Worm (Caenorhabditis elegans): Measurements from ENCODE around the gene ZK643.5.

ZK643.5 gene

DNA sequence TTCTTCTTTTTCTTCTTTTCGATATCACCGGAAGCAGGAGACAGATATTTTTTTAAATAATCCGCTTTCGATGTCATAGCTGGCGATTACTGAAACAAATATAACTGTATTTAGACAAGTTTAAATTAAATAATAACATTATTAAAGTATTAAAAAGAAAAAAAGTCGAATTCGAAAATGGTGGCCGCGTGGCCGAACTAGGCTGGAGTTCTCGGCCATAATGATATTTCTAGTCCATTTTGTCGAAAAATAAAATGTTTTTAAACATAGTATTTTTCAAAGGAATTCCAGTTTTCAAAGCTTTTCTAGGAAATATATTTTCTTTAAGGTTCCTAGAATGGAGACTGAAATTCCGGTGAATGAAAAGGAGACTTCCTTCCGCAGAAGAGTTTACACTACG, 11.6 kb upstream of the ZK643.5 start, which contains the start of the genes bud-13 and rpap-2:
Gene bud-13 (minus strand): TSS at position 89 of the 400 bp plus-strand sequence.
Gene rpap-2 (plus strand): TSS at position 329 of the 400 bp plus-strand sequence.
- no peak for TF ChIP-seq fkh-6 (tag; optimal IDR thresholded peaks at IDR 0.05)
- TF ChIP-seq ceh-19 (GFP tag; optimal IDR thresholded peaks at IDR 0.05) = no peak
- TF ChIP-seq tbx-2 (tag; optimal IDR thresholded peaks at IDR 0.05) = peak; percentile 36
- no peak for TF ChIP-seq hlh-15 (tag; optimal IDR thresholded peaks at IDR 0.05)
- no peak for TF ChIP-seq ref-2 (tag; optimal IDR thresholded peaks at IDR 0.05)
- TF ChIP-seq nfya-1 (tag; optimal IDR thresholded peaks at IDR 0.05) = no peak
- no peak for TF ChIP-seq F13H6.1 (tag; optimal IDR thresholded peaks at IDR 0.05)
- no peak for TF ChIP-seq lin-11 (tag; optimal IDR thresholded peaks at IDR 0.05)
- TF ChIP-seq Y22D7AL.16 (tag; optimal IDR thresholded peaks at IDR 0.05) = no peak
- TF ChIP-seq ceh-2 (tag; optimal IDR thresholded peaks at IDR 0.05) = peak; percentile 8
- TF ChIP-seq rnt-1 (tag; optimal IDR thresholded peaks at IDR 0.05) = no peak
- no peak for TF ChIP-seq pax-1 (tag; optimal IDR thresholded peaks at IDR 0.05)
- no peak for TF ChIP-seq C38D4.7 (GFP tag; optimal IDR thresholded peaks at IDR 0.05)
- no peak for TF ChIP-seq C08G9.2 (tag; optimal IDR thresholded peaks at IDR 0.05)
- TF ChIP-seq zip-5 (tag; optimal IDR thresholded peaks at IDR 0.05) = peak; percentile 15
- no peak for TF ChIP-seq ceh-45 (GFP tag; IDR thresholded peaks at IDR 0.05)
- TF ChIP-seq odd-2 (tag; optimal IDR thresholded peaks at IDR 0.05) = no peak
- no peak for TF ChIP-seq eyg-1 (tag; optimal IDR thresholded peaks at IDR 0.05)
- no peak for TF ChIP-seq ceh-18 (tag; optimal IDR thresholded peaks at IDR 0.05)
- TF ChIP-seq ahr-1 (tag; optimal IDR thresholded peaks at IDR 0.05) = no peak
- peak; percentile 46 for TF ChIP-seq ceh-31 (tag; optimal IDR thresholded peaks at IDR 0.05)
- TF ChIP-seq fax-1 (tag; optimal IDR thresholded peaks at IDR 0.05) = no peak
- TF ChIP-seq K02D7.2 (tag; optimal IDR thresholded peaks at IDR 0.05) = no peak
- TF ChIP-seq npax-4 (tag; optimal IDR thresholded peaks at IDR 0.05) = no peak
- no peak for TF ChIP-seq elt-4 (tag; optimal IDR thresholded peaks at IDR 0.05)
- peak; percentile 22 for TF ChIP-seq hlh-8 (tag; optimal IDR thresholded peaks at IDR 0.05)
- no peak for TF ChIP-seq pha-4 (tag; optimal IDR thresholded peaks at IDR 0.05)

DNA sequence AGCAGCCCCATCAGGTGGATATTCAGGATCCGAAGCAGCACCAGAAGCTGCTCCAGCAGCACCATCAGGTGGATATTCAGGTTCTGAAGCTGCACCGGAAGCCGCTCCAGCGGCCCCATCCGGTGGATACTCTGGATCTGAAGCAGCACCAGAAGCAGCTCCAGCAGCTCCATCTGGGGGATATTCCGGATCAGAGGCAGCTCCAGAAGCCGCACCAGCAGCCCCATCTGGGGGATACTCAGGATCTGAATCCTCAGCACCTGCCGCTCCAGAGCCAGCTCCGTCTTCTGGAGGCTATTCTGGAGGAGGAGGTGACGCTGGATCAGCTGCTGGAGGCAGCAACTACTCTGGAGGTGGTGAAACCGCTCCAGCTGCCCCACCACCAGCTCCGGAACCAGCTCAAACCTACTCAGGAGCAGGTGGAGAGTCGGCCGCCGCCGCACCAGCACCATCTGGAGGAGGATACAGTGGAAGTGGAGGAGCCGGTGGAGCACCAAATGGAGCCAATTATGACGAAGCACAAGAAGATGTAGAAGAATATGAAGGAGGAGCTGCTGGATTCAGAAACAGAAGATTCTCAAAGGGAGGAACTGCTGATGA, 8.8 kb upstream of the ZK643.5 start:
- TF ChIP-seq hlh-8 (tag; optimal IDR thresholded peaks at IDR 0.05) (no peak), dve-1 (tag; optimal IDR thresholded peaks at IDR 0.05) (peak; percentile 43)

DNA sequence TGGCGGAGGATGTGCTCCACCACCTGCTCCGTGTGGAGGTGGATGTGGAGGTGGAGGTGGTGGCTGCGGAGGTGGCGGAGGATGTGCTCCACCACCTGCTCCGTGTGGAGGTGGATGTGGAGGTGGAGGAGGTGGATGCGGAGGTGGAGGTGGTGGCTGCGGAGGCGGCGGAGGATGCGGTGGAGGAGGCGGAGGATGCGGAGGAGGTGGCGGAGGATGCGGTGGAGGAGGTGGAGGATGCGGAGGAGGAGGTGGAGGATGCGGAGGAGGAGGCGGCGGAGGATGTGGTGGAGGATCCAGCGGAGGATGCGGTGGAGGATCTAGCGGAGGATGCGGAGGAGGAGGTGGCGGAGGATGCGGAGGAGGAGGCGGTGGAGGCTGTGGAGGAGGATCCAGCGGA, 6.5 kb upstream of the ZK643.5 start:
- TF ChIP-seq tbx-7 (tag; optimal IDR thresholded peaks at IDR 0.05) (no peak), zip-5 (tag; optimal IDR thresholded peaks at IDR 0.05) (no peak), mec-3 (tag; optimal IDR thresholded peaks at IDR 0.05; ENCODE audit: borderline replicate concordance) (no peak), ama-1 (optimal IDR thresholded peaks at IDR 0.05) (no peak), madf-2 (tag; optimal IDR thresholded peaks at IDR 0.05) (no peak), pha-2 (tag; optimal IDR thresholded peaks at IDR 0.05) (no peak), pros-1 (tag; optimal IDR thresholded peaks at IDR 0.05) (no peak), T23F11.4 (GFP tag; optimal IDR thresholded peaks at IDR 0.05) (no peak), C08G9.2 (tag; optimal IDR thresholded peaks at IDR 0.05) (no peak), dve-1 (tag; optimal IDR thresholded peaks at IDR 0.05) (no peak), eyg-1 (tag; optimal IDR thresholded peaks at IDR 0.05) (no peak), sdc-2 (tag; optimal IDR thresholded peaks at IDR 0.05) (no peak), ceh-31 (tag; optimal IDR thresholded peaks at IDR 0.05) (no peak), ceh-45 (GFP tag; IDR thresholded peaks at IDR 0.05) (no peak), C38D4.7 (GFP tag; optimal IDR thresholded peaks at IDR 0.05) (no peak), pat-9 (tag; optimal IDR thresholded peaks at IDR 0.05) (no peak)

DNA sequence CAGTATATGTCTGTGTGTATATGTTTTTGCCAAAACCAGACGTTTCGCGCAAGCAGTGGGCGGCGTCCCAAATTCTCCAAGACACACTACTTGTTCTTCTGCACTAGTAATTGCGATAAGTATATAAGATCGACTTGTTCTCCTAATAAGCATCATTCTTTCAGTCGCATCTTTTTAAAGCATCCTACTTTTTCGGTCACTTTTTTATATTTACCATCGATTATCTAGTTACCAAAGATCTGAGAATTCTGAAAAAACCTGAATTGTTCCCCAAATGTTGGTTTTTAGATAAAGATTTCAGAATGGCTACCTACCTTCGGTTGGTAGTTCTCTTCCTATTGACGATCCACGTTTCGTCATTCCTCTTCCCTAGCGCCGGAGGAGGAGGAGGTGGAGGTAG, 6.0 kb upstream of the ZK643.5 start, which contains the start of gene grl-25:
Gene grl-25 (plus strand): TSS at position 301 of the 400 bp plus-strand sequence.
- TF ChIP-seq lim-6 (tag; optimal IDR thresholded peaks at IDR 0.05) (no peak), hlh-6 (tag; optimal IDR thresholded peaks at IDR 0.05) (no peak), ceh-14 (tag; optimal IDR thresholded peaks at IDR 0.05) (no peak), npax-4 (tag; optimal IDR thresholded peaks at IDR 0.05) (no peak), C38D4.7 (GFP tag; optimal IDR thresholded peaks at IDR 0.05) (no peak), tbx-7 (tag; optimal IDR thresholded peaks at IDR 0.05) (no peak)
